Worm (Caenorhabditis elegans): ENCODE data around the gene F46F5.16.

The F46F5.16 gene

ce11 chrII:786938-787337 lies at the start of gene F46F5.16:
TSS of gene F46F5.16 (plus strand) at chrII:787238.
- TF ChIP-seq lsy-2 (tag; optimal IDR thresholded peaks at IDR 0.05) (no peak), nhr-237 (tag; optimal IDR thresholded peaks at IDR 0.05) (no peak), mdl-1 (tag; optimal IDR thresholded peaks at IDR 0.05) (no peak), sem-4 (tag; optimal IDR thresholded peaks at IDR 0.05) (no peak)

ce11 chrII:740808-741207 lies 46.2 kb upstream of the F46F5.16 start, which contains the start of gene fbxc-48:
TSS of gene fbxc-48 (minus strand) at chrII:740908.
- TF ChIP-seq F13H6.1 (tag; optimal IDR thresholded peaks at IDR 0.05) = no peak
- TF ChIP-seq unc-55 (GFP tag; optimal IDR thresholded peaks at IDR 0.05) = no peak

- TF ChIP-seq nhr-10 (tag; optimal IDR thresholded peaks at IDR 0.05) (no peak), ceh-16 (tag; optimal IDR thresholded peaks at IDR 0.05) (no peak), unc-62 (GFP tag; optimal IDR thresholded peaks at IDR 0.05) (no peak), C34F6.9 (tag; optimal IDR thresholded peaks at IDR 0.05) (no peak)
Observed at ce11 chrII:750155-750554, 36.9 kb upstream of the F46F5.16 start, which contains the start of gene snt-6. TSS of gene snt-6 (minus strand) at chrII:750212.

ce11 chrII:751850-752249 lies 35.2 kb upstream of the F46F5.16 start:
- TF ChIP-seq nhr-21 (tag; optimal IDR thresholded peaks at IDR 0.05) (no peak), ztf-1 (GFP tag; conservative IDR thresholded peaks at IDR 0.05) (no peak), unc-39 (tag; optimal IDR thresholded peaks at IDR 0.05) (no peak), egl-27 (tag; optimal IDR thresholded peaks at IDR 0.05) (no peak), snpc-4 (tag; optimal IDR thresholded peaks at IDR 0.05) (no peak), lin-13 (GFP tag; optimal IDR thresholded peaks at IDR 0.05) (no peak), elt-3 (tag; optimal IDR thresholded peaks at IDR 0.05) (no peak), ztf-4 (tag; optimal IDR thresholded peaks at IDR 0.05) (no peak), dmd-4 (tag; optimal IDR thresholded peaks at IDR 0.05) (no peak)

ce11 chrII:753469-753868 lies 33.6 kb upstream of the F46F5.16 start:
- TF ChIP-seq gmeb-1 (tag; optimal IDR thresholded peaks at IDR 0.05) = no peak
- TF ChIP-seq blmp-1 (tag; optimal IDR thresholded peaks at IDR 0.05; ENCODE audit: insufficient read depth) = no peak
- no peak for TF ChIP-seq R02D3.7 (tag; optimal IDR thresholded peaks at IDR 0.05)
- TF ChIP-seq aly-2 (tag; optimal IDR thresholded peaks at IDR 0.05) = no peak
- TF ChIP-seq sem-4 (tag; optimal IDR thresholded peaks at IDR 0.05) = no peak
- TF ChIP-seq nhr-6 (tag; optimal IDR thresholded peaks at IDR 0.05) = no peak

- TF ChIP-seq unc-62 (GFP tag; optimal IDR thresholded peaks at IDR 0.05) (no peak), nhr-129 (tag; optimal IDR thresholded peaks at IDR 0.05) (no peak), sem-4 (tag; optimal IDR thresholded peaks at IDR 0.05) (no peak), nhr-6 (tag; optimal IDR thresholded peaks at IDR 0.05) (no peak), aly-2 (tag; optimal IDR thresholded peaks at IDR 0.05) (no peak), mbf-1 (tag; optimal IDR thresholded peaks at IDR 0.05) (no peak), sma-3 (GFP tag; optimal IDR thresholded peaks at IDR 0.05) (no peak), elt-1 (tag; optimal IDR thresholded peaks at IDR 0.05) (no peak), zag-1 (tag; optimal IDR thresholded peaks at IDR 0.05) (no peak), nhr-77 (tag; optimal IDR thresholded peaks at IDR 0.05) (no peak), nhr-25 (tag; optimal IDR thresholded peaks at IDR 0.05) (no peak), Y55F3AM.14 (GFP tag; optimal IDR thresholded peaks at IDR 0.05) (no peak), ceh-82 (tag; optimal IDR thresholded peaks at IDR 0.05) (no peak), ztf-1 (GFP tag; conservative IDR thresholded peaks at IDR 0.05) (no peak), ama-1 (optimal IDR thresholded peaks at IDR 0.05) (no peak), alr-1 (tag; optimal IDR thresholded peaks at IDR 0.05) (no peak), crh-2 (tag; optimal IDR thresholded peaks at IDR 0.05) (no peak), ZK546.5 (tag; optimal IDR thresholded peaks at IDR 0.05) (no peak), lin-39 (tag; optimal IDR thresholded peaks at IDR 0.05) (no peak), mdl-1 (tag; optimal IDR thresholded peaks at IDR 0.05) (no peak)
Observed at ce11 chrII:754971-755370, 32.1 kb upstream of the F46F5.16 start.
